Worm (Caenorhabditis elegans) whole organism, late embryonic: ENCODE results near the gene emc-6.

Source experiments
- C08G9.2 ChIP-seq: sonication (generic microtip); optimal IDR thresholded peaks from 2 replicates; lab custom pipeline; 2016; ENCODE audit warnings: mild to moderate bottlenecking, missing genetic modification characterization, moderate library complexity, missing compliant biosample characterization
- K09A11.1 ChIP-seq: sonication (generic microtip); optimal IDR thresholded peaks from 2 replicates; lab custom pipeline; 2017; ENCODE audit warnings: antibody characterized with exemption, mild to moderate bottlenecking, missing genetic modification characterization, missing compliant biosample characterization; ENCODE audit not compliant: insufficient read depth
- ahr-1 ChIP-seq: sonication (generic microtip); optimal IDR thresholded peaks from 2 replicates; lab custom pipeline; 2016; ENCODE audit warnings: missing genetic modification characterization, missing compliant biosample characterization
- ama-1 ChIP-seq: fragments of 150-350 bp; optimal IDR thresholded peaks from 2 replicates; lab custom pipeline; 2014
- ceh-14 ChIP-seq: sonication (generic microtip); optimal IDR thresholded peaks from 2 replicates; lab custom pipeline; 2016; ENCODE audit warnings: missing genotype, missing genetic modification characterization, missing compliant biosample characterization
- ceh-18 ChIP-seq: sonication (generic microtip); optimal IDR thresholded peaks from 2 replicates; lab custom pipeline; 2016; ENCODE audit warnings: missing genetic modification characterization, missing compliant biosample characterization
- ceh-2 ChIP-seq: sonication (generic microtip); optimal IDR thresholded peaks from 2 replicates; lab custom pipeline; 2016; ENCODE audit warnings: missing genotype, missing genetic modification characterization, missing compliant biosample characterization
- ceh-34 ChIP-seq: sonication (generic microtip); optimal IDR thresholded peaks from 2 replicates; lab custom pipeline; 2016; ENCODE audit warnings: mild to moderate bottlenecking, missing genetic modification characterization, missing compliant biosample characterization
- ceh-48 ChIP-seq: sonication (generic microtip); optimal IDR thresholded peaks from 2 replicates; lab custom pipeline; 2016; ENCODE audit warnings: missing genetic modification characterization, inconsistent platforms, missing compliant biosample characterization
- ceh-6 ChIP-seq: fragments of 200-800 bp; sonication (Bioruptor generic); optimal IDR thresholded peaks from 2 replicates; lab custom pipeline; 2018; ENCODE audit warnings: mild to moderate bottlenecking, missing genetic modification characterization, missing compliant biosample characterization
- ceh-9 ChIP-seq: sonication (generic microtip); optimal IDR thresholded peaks from 2 replicates; lab custom pipeline; 2016; ENCODE audit warnings: mild to moderate bottlenecking, missing genetic modification characterization, inconsistent platforms, missing compliant biosample characterization
- che-1 ChIP-seq: sonication (generic microtip); optimal IDR thresholded peaks from 2 replicates; lab custom pipeline; 2016; ENCODE audit warnings: mild to moderate bottlenecking, missing genetic modification characterization, missing compliant biosample characterization
- dmd-4 ChIP-seq: sonication (generic microtip); optimal IDR thresholded peaks from 2 replicates; lab custom pipeline; 2016; ENCODE audit warnings: borderline replicate concordance, missing genetic modification characterization, missing compliant biosample characterization
- elt-2 ChIP-seq: sonication (generic microtip); optimal IDR thresholded peaks from 2 replicates; lab custom pipeline; 2016; ENCODE audit warnings: missing genetic modification reagents, missing genetic modification characterization, missing compliant biosample characterization
- elt-4 ChIP-seq: sonication (generic microtip); optimal IDR thresholded peaks from 2 replicates; lab custom pipeline; 2016; ENCODE audit warnings: missing genetic modification characterization, missing compliant biosample characterization
- eyg-1 ChIP-seq: sonication (generic microtip); optimal IDR thresholded peaks from 2 replicates; lab custom pipeline; 2016; ENCODE audit warnings: missing genotype, missing genetic modification characterization, missing compliant biosample characterization
- fkh-6 ChIP-seq: sonication (generic microtip); optimal IDR thresholded peaks from 2 replicates; lab custom pipeline; 2016; ENCODE audit warnings: missing genetic modification characterization, missing compliant biosample characterization
- gmeb-2 ChIP-seq: sonication (generic microtip); optimal IDR thresholded peaks from 2 replicates; lab custom pipeline; 2016; ENCODE audit warnings: missing genetic modification characterization, inconsistent platforms, missing compliant biosample characterization
- hlh-13 ChIP-seq: fragments of 200-800 bp; sonication (Bioruptor generic); optimal IDR thresholded peaks from 2 replicates; lab custom pipeline; 2018; ENCODE audit warnings: mild to moderate bottlenecking, missing genetic modification characterization, missing compliant biosample characterization
- hlh-15 ChIP-seq: sonication (generic microtip); optimal IDR thresholded peaks from 2 replicates; lab custom pipeline; 2016; ENCODE audit warnings: missing genetic modification characterization, missing compliant biosample characterization
- hlh-6 ChIP-seq: sonication (generic microtip); optimal IDR thresholded peaks from 2 replicates; lab custom pipeline; 2016; ENCODE audit warnings: missing genotype, missing genetic modification characterization, missing compliant biosample characterization
- hlh-8 ChIP-seq: sonication (generic microtip); optimal IDR thresholded peaks from 2 replicates; lab custom pipeline; 2016; ENCODE audit warnings: missing genotype, missing genetic modification characterization, missing compliant biosample characterization
- lin-11 ChIP-seq: fragments of 200-800 bp; sonication (Bioruptor generic); optimal IDR thresholded peaks from 2 replicates; lab custom pipeline; 2018; ENCODE audit warnings: mild to moderate bottlenecking, missing genetic modification characterization, missing compliant biosample characterization
- mec-3 ChIP-seq: sonication (generic microtip); optimal IDR thresholded peaks from 2 replicates; lab custom pipeline; 2016; ENCODE audit warnings: borderline replicate concordance, missing genetic modification characterization, missing compliant biosample characterization
- pha-2 ChIP-seq: sonication (generic microtip); optimal IDR thresholded peaks from 2 replicates; lab custom pipeline; 2017; ENCODE audit warnings: mild to moderate bottlenecking, missing genetic modification characterization, missing compliant biosample characterization
- pha-4 ChIP-seq: fragments of 150-350 bp; optimal IDR thresholded peaks from 2 replicates; lab custom pipeline; 2018; ENCODE audit warnings: missing biosample characterization, missing genetic modification reagents, missing genetic modification characterization
- rnt-1 ChIP-seq: sonication (generic microtip); optimal IDR thresholded peaks from 2 replicates; lab custom pipeline; 2016; ENCODE audit warnings: missing genetic modification characterization, missing compliant biosample characterization
- sdc-2 ChIP-seq: sonication (generic microtip); optimal IDR thresholded peaks from 2 replicates; lab custom pipeline; 2016; ENCODE audit warnings: missing genotype, missing genetic modification characterization, missing compliant biosample characterization
- sox-4 ChIP-seq: sonication (generic microtip); optimal IDR thresholded peaks from 2 replicates; lab custom pipeline; 2017; ENCODE audit warnings: mild to moderate bottlenecking, missing genetic modification characterization, inconsistent platforms, missing compliant biosample characterization
- tbx-2 ChIP-seq: sonication (generic microtip); optimal IDR thresholded peaks from 2 replicates; lab custom pipeline; 2016; ENCODE audit warnings: missing genetic modification characterization, missing compliant biosample characterization
- ttx-3 ChIP-seq: sonication (generic microtip); optimal IDR thresholded peaks from 2 replicates; lab custom pipeline; 2016; ENCODE audit warnings: missing genetic modification reagents, missing genetic modification characterization, missing compliant biosample characterization
- unc-3 ChIP-seq, 2 experiments: fragments of 200-800 bp in 1 of 2; sonication (Bioruptor generic) in 1 of 2; sonication (generic microtip) in 1 of 2; conservative IDR thresholded peaks in 1 of 2; optimal IDR thresholded peaks in 1 of 2; 2 replicates each; pipeline versions ENCODE4 v1.3.6 to Lab custom; 2016 to 2022; ENCODE audit warnings: missing compliant biosample characterization in 2 of 2, missing genetic modification characterization in 2 of 2, missing genetic modification reagents in 1 of 2
- unc-55 ChIP-seq: sonication (generic microtip); optimal IDR thresholded peaks from 2 replicates; lab custom pipeline; 2017; ENCODE audit warnings: missing biosample characterization, missing genetic modification reagents, missing genetic modification characterization
- zip-5 ChIP-seq: sonication (generic microtip); optimal IDR thresholded peaks from 2 replicates; lab custom pipeline; 2016; ENCODE audit warnings: missing genetic modification characterization, missing compliant biosample characterization

The emc-6 gene

ce11 chrIV:7727258-7727657 lies 17.7 kb upstream of the emc-6 start:
- TF ChIP-seq hlh-6 (tag; lab: Kevin White, UChicago) (peak; percentile 21), ama-1 (lab: Kevin White, UChicago) (no peak)

- TF ChIP-seq elt-4 (no peak), sdc-2 (tag; lab: Kevin White, UChicago) (no peak), elt-2 (tag; lab: Kevin White, UChicago) (no peak), dmd-4 (tag; lab: Kevin White, UChicago) (no peak), ceh-18 (tag; lab: Kevin White, UChicago) (no peak), tbx-2 (tag; lab: Kevin White, UChicago) (no peak), pha-2 (tag; lab: Kevin White, UChicago) (no peak), gmeb-2 (no peak), lin-11 (tag; lab: Kevin White, UChicago) (no peak), hlh-8 (tag; lab: Kevin White, UChicago) (no peak), hlh-15 (tag; lab: Kevin White, UChicago) (no peak), ceh-9 (tag; lab: Kevin White, UChicago) (no peak), che-1 (tag; lab: Kevin White, UChicago) (no peak)
Observed at ce11 chrIV:7726325-7726724, 16.8 kb upstream of the emc-6 start, which contains the start of gene C50F7.5. Gene C50F7.5 (plus strand): TSS chrIV:7726719.

ce11 chrIV:7724912-7725311 lies 15.4 kb upstream of the emc-6 start:
- TF ChIP-seq ceh-34 (no peak), ceh-48 (tag; lab: Kevin White, UChicago) (no peak), gmeb-2 (no peak), dmd-4 (tag; lab: Kevin White, UChicago) (no peak), hlh-13 (GFP tag; lab: Kevin White, UChicago) (no peak), pha-4 (tag; lab: Kevin White, UChicago) (no peak), ahr-1 (tag; lab: Kevin White, UChicago) (no peak), zip-5 (tag; lab: Kevin White, UChicago) (no peak), eyg-1 (no peak), tbx-2 (tag; lab: Kevin White, UChicago) (no peak), fkh-6 (tag; lab: Kevin White, UChicago) (no peak), sox-4 (tag; lab: Kevin White, UChicago) (no peak), hlh-6 (tag; lab: Kevin White, UChicago) (no peak), ceh-2 (tag; lab: Kevin White, UChicago) (no peak), ceh-14 (tag; lab: Kevin White, UChicago) (no peak), C08G9.2 (no peak), unc-3 (GFP tag; conservative IDR thresholded peaks at IDR 0.05; lab: Robert Waterston, UW) (no peak), unc-3 (tag; optimal IDR thresholded peaks at IDR 0.05; lab: Kevin White, UChicago) (no peak)

- peak; percentile 22 for TF ChIP-seq rnt-1
- peak; percentile 95 for TF ChIP-seq unc-55 (GFP tag; lab: Kevin White, UChicago)
- TF ChIP-seq ceh-18 (tag; lab: Kevin White, UChicago) = peak; percentile 44
- TF ChIP-seq ceh-6 (GFP tag; lab: Kevin White, UChicago) = no peak
Observed at ce11 chrIV:7723555-7723954, 14.0 kb upstream of the emc-6 start.

ce11 chrIV:7722806-7723205 lies 13.3 kb upstream of the emc-6 start, which contains the start of gene C50F7.6:
Gene C50F7.6 (minus strand): TSS chrIV:7723199.
- TF ChIP-seq C08G9.2 = no peak
- TF ChIP-seq che-1 (tag; lab: Kevin White, UChicago) = no peak
- no peak for TF ChIP-seq sdc-2 (tag; lab: Kevin White, UChicago)
- no peak for TF ChIP-seq ttx-3 (tag; lab: Kevin White, UChicago)
- no peak for TF ChIP-seq elt-4
- TF ChIP-seq K09A11.1 = no peak
- TF ChIP-seq hlh-15 (tag; lab: Kevin White, UChicago) = no peak
- no peak for TF ChIP-seq mec-3 (tag; lab: Kevin White, UChicago)
